Worm (Caenorhabditis elegans): ENCODE measurements around the gene frpr-11.

The frpr-11 gene

DNA sequence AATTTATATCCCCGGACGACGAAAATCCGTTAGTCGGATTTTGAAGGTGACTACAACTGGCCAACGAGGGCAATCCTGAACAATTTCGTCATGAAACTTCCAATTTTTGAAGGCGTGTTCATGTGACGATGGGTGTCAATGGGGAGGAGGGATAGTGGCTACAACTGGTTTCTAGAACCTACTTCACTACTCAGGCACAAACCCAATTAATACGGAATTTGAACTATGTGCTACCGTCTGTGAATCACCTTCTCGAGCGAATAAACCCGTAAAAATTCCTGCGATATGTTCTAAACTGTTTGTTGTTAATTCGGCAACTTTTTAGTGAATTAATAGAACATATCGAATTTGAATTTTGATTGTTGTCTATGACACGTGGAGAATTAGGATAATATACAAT lies 20.7 kb downstream of the frpr-11 start:
- TF ChIP-seq B0261.1 (tag; optimal IDR thresholded peaks at IDR 0.05) (no peak), ceh-40 (GFP tag; IDR thresholded peaks at IDR 0.05) (no peak), ceh-79 (tag; optimal IDR thresholded peaks at IDR 0.05) (no peak), K11D2.4 (GFP tag; IDR thresholded peaks at IDR 0.05) (no peak), lsl-1 (GFP tag; optimal IDR thresholded peaks at IDR 0.05) (no peak), repo-1 (tag; optimal IDR thresholded peaks at IDR 0.05) (no peak), Y67H2A.10 (GFP tag; conservative IDR thresholded peaks at IDR 0.05) (no peak), ZK185.1 (tag; optimal IDR thresholded peaks at IDR 0.05; ENCODE audit: poor library complexity, severe bottlenecking) (no peak), lsy-27 (tag; optimal IDR thresholded peaks at IDR 0.05; ENCODE audit: borderline replicate concordance, insufficient read depth) (no peak), snpc-4 (GFP tag; optimal IDR thresholded peaks at IDR 0.05) (no peak), snpc-4 (tag; optimal IDR thresholded peaks at IDR 0.05) (no peak)

- TF ChIP-seq somi-1 (GFP tag; optimal IDR thresholded peaks at IDR 0.05), result no peak
These were observed 22.0 kb downstream of the frpr-11 start, which contains the start of gene H14N18.4 for ce11 chrV:8928967-8929366. TSS of gene H14N18.4 (minus strand) at chrV:8928978.

ce11 chrV:8932318-8932717 lies 25.3 kb downstream of the frpr-11 start, which contains the start of gene H14N18.2:
TSS of gene H14N18.2 (plus strand) at chrV:8932618.
- no peak for TF ChIP-seq rcor-1 (GFP tag; IDR thresholded peaks at IDR 0.05)
- no peak for TF ChIP-seq F22D6.2 (tag; optimal IDR thresholded peaks at IDR 0.05)
- TF ChIP-seq tlf-1 (GFP tag; optimal IDR thresholded peaks at IDR 0.05), result no peak
- no peak for TF ChIP-seq nhr-80 (tag; optimal IDR thresholded peaks at IDR 0.05)

ce11 chrV:8934264-8934663 lies 27.3 kb downstream of the frpr-11 start:
- TF ChIP-seq aptf-2 (GFP tag; conservative IDR thresholded peaks at IDR 0.05) (no peak), ztf-22 (GFP tag; optimal IDR thresholded peaks at IDR 0.05) (no peak), madf-3 (GFP tag; IDR thresholded peaks at IDR 0.05) (no peak), chd-7 (tag; optimal IDR thresholded peaks at IDR 0.05) (no peak), attf-5 (GFP tag; optimal IDR thresholded peaks at IDR 0.05) (no peak), dox-1 (GFP tag; IDR thresholded peaks at IDR 0.05) (no peak), F39B2.1 (GFP tag; IDR thresholded peaks at IDR 0.05) (no peak), F57C9.4 (tag; optimal IDR thresholded peaks at IDR 0.05) (no peak), atf-7 (tag; optimal IDR thresholded peaks at IDR 0.05) (no peak), ztf-6 (GFP tag; IDR thresholded peaks at IDR 0.05) (no peak), fkh-3 (tag; optimal IDR thresholded peaks at IDR 0.05) (no peak), lin-26 (GFP tag; IDR thresholded peaks at IDR 0.05) (no peak), nhr-90 (tag; optimal IDR thresholded peaks at IDR 0.05) (no peak), mes-4 (tag; optimal IDR thresholded peaks at IDR 0.05) (no peak), pha-4 (tag; optimal IDR thresholded peaks at IDR 0.05) (no peak), C17E4.6 (GFP tag; IDR thresholded peaks at IDR 0.05) (no peak), ceh-100 (GFP tag; IDR thresholded peaks at IDR 0.05) (no peak), Y79H2A.3 (GFP tag; conservative IDR thresholded peaks at IDR 0.05) (no peak), lin-35 (GFP tag; optimal IDR thresholded peaks at IDR 0.05) (no peak), unc-130 (GFP tag; optimal IDR thresholded peaks at IDR 0.05) (no peak)

Measured in whole organism, young adult.